Worm (Caenorhabditis elegans) whole organism, L2 larva: ENCODE results near the gene F13B12.3.

ENCODE experiments used
- C34F6.9 ChIP-seq: fragments of 150-350 bp; optimal IDR thresholded peaks from 2 replicates; lab custom pipeline; 2014; ENCODE audit warnings: missing biosample characterization, missing genetic modification characterization
- F13H6.1 ChIP-seq: sonication (generic microtip); optimal IDR thresholded peaks from 2 replicates; lab custom pipeline; 2016; ENCODE audit warnings: missing genetic modification characterization, missing compliant biosample characterization
- R02D3.7 ChIP-seq: fragments of 150-350 bp; optimal IDR thresholded peaks from 2 replicates; lab custom pipeline; 2014; ENCODE audit warnings: missing biosample characterization, missing genetic modification characterization
- Y55F3AM.14 ChIP-seq: fragments of 200-800 bp; sonication (Bioruptor generic); optimal IDR thresholded peaks from 2 replicates; lab custom pipeline; 2018; ENCODE audit warnings: mild to moderate bottlenecking, missing genetic modification characterization, missing compliant biosample characterization
- ZK546.5 ChIP-seq: sonication (generic microtip); optimal IDR thresholded peaks from 2 replicates; lab custom pipeline; 2017; ENCODE audit warnings: missing biosample characterization, missing genetic modification characterization
- alr-1 ChIP-seq: fragments of 150-350 bp; optimal IDR thresholded peaks from 2 replicates; lab custom pipeline; 2014; ENCODE audit warnings: missing biosample characterization, missing genetic modification characterization
- aly-2 ChIP-seq: fragments of 150-350 bp; optimal IDR thresholded peaks from 2 replicates; lab custom pipeline; 2014; ENCODE audit warnings: missing biosample characterization, missing genetic modification characterization
- blmp-1 ChIP-seq: sonication (generic microtip); optimal IDR thresholded peaks from 2 replicates; lab custom pipeline; 2017; ENCODE audit warnings: missing genetic modification characterization, mild to moderate bottlenecking, missing compliant biosample characterization, antibody characterized with exemption, moderate library complexity; ENCODE audit not compliant: insufficient read depth
- ceh-16 ChIP-seq: fragments of 150-350 bp; optimal IDR thresholded peaks from 2 replicates; lab custom pipeline; 2014; ENCODE audit warnings: missing biosample characterization, missing genetic modification characterization
- ceh-82 ChIP-seq: fragments of 150-350 bp; optimal IDR thresholded peaks from 2 replicates; lab custom pipeline; 2014; ENCODE audit warnings: missing biosample characterization, missing genetic modification characterization
- crh-2 ChIP-seq: sonication (generic microtip); optimal IDR thresholded peaks from 2 replicates; lab custom pipeline; 2017; ENCODE audit warnings: missing biosample characterization, missing genetic modification characterization
- dmd-4 ChIP-seq: sonication (generic microtip); optimal IDR thresholded peaks from 2 replicates; lab custom pipeline; 2017; ENCODE audit warnings: missing biosample characterization, missing genetic modification characterization
- egl-27 ChIP-seq: sonication (generic microtip); optimal IDR thresholded peaks from 3 replicates; lab custom pipeline; 2017; ENCODE audit warnings: missing biosample characterization, missing genetic modification reagents, missing genetic modification characterization
- elt-1 ChIP-seq: fragments of 150-350 bp; optimal IDR thresholded peaks from 2 replicates; lab custom pipeline; 2014; ENCODE audit warnings: missing biosample characterization, missing genetic modification characterization
- fos-1 ChIP-seq: fragments of 150-350 bp; optimal IDR thresholded peaks from 2 replicates; lab custom pipeline; 2014; ENCODE audit warnings: missing biosample characterization, missing genetic modification characterization
- gmeb-1 ChIP-seq: fragments of 150-350 bp; optimal IDR thresholded peaks from 2 replicates; lab custom pipeline; 2014; ENCODE audit warnings: missing biosample characterization, missing genetic modification characterization
- lin-11 ChIP-seq: fragments of 150-350 bp; sonication (generic microtip); optimal IDR thresholded peaks from 2 replicates; lab custom pipeline; 2014; ENCODE audit warnings: missing biosample characterization, missing genetic modification characterization, inconsistent platforms, mixed read lengths
- lin-13 ChIP-seq: fragments of 150-350 bp; optimal IDR thresholded peaks from 2 replicates; lab custom pipeline; 2014; ENCODE audit warnings: missing biosample characterization, missing genetic modification reagents, missing genetic modification characterization
- lin-39 ChIP-seq: fragments of 150-350 bp; optimal IDR thresholded peaks from 2 replicates; lab custom pipeline; 2014; ENCODE audit warnings: missing biosample characterization, missing genetic modification reagents, missing genetic modification characterization
- lsy-2 ChIP-seq, 2 experiments: fragments of 150-350 bp in 1 of 2; sonication (generic microtip) in 1 of 2; optimal IDR thresholded peaks; 2 replicates each; lab custom pipeline; 2014 to 2017; ENCODE audit warnings: missing biosample characterization in 2 of 2, missing genetic modification characterization in 2 of 2
- mab-5 ChIP-seq: fragments of 150-350 bp; optimal IDR thresholded peaks from 2 replicates; lab custom pipeline; 2014; ENCODE audit warnings: missing biosample characterization, missing genetic modification characterization
- mbf-1 ChIP-seq: sonication (generic microtip); optimal IDR thresholded peaks from 2 replicates; lab custom pipeline; 2017; ENCODE audit warnings: missing biosample characterization, missing genetic modification characterization
- mdl-1 ChIP-seq, 2 experiments: fragments of 150-350 bp in 1 of 2; sonication (generic microtip) in 1 of 2; optimal IDR thresholded peaks; 2 replicates each; lab custom pipeline; 2017; ENCODE audit warnings: missing biosample characterization in 2 of 2, missing genetic modification characterization in 2 of 2
- nhr-11 ChIP-seq: fragments of 150-350 bp; optimal IDR thresholded peaks from 2 replicates; lab custom pipeline; 2014; ENCODE audit warnings: missing biosample characterization, missing genetic modification characterization
- nhr-12 ChIP-seq: fragments of 150-350 bp; optimal IDR thresholded peaks from 2 replicates; lab custom pipeline; 2014; ENCODE audit warnings: missing biosample characterization, missing genetic modification characterization
- nhr-129 ChIP-seq: fragments of 150-350 bp; optimal IDR thresholded peaks from 2 replicates; lab custom pipeline; 2014; ENCODE audit warnings: missing biosample characterization, missing genetic modification characterization
- nhr-21 ChIP-seq: fragments of 150-350 bp; optimal IDR thresholded peaks from 2 replicates; lab custom pipeline; 2014; ENCODE audit warnings: missing biosample characterization, missing genetic modification characterization
- nhr-23 ChIP-seq: fragments of 150-350 bp; optimal IDR thresholded peaks from 2 replicates; lab custom pipeline; 2014; ENCODE audit warnings: missing biosample characterization, missing genetic modification reagents, missing genetic modification characterization
- nhr-237 ChIP-seq: fragments of 150-350 bp; optimal IDR thresholded peaks from 2 replicates; lab custom pipeline; 2014; ENCODE audit warnings: missing biosample characterization, missing genetic modification characterization
- nhr-25 ChIP-seq: fragments of 150-350 bp; sonication (generic microtip); optimal IDR thresholded peaks from 3 replicates; lab custom pipeline; 2014; ENCODE audit warnings: missing biosample characterization, missing genetic modification characterization
- nhr-6 ChIP-seq: fragments of 150-350 bp; optimal IDR thresholded peaks from 2 replicates; lab custom pipeline; 2014; ENCODE audit warnings: missing biosample characterization, missing genetic modification characterization
- nhr-77 ChIP-seq: fragments of 150-350 bp; optimal IDR thresholded peaks from 2 replicates; lab custom pipeline; 2014; ENCODE audit warnings: missing biosample characterization, missing genetic modification characterization
- peb-1 ChIP-seq: fragments of 150-350 bp; optimal IDR thresholded peaks from 2 replicates; lab custom pipeline; 2014; ENCODE audit warnings: missing biosample characterization, missing genetic modification characterization
- sem-4 ChIP-seq: fragments of 150-350 bp; optimal IDR thresholded peaks from 2 replicates; lab custom pipeline; 2014; ENCODE audit warnings: missing biosample characterization, missing genetic modification reagents, missing genetic modification characterization
- skn-1 ChIP-seq: sonication (generic microtip); optimal IDR thresholded peaks from 2 replicates; lab custom pipeline; 2017; ENCODE audit warnings: missing biosample characterization, missing genetic modification characterization
- sma-9 ChIP-seq, 2 experiments: fragments of 150-350 bp in 1 of 2; sonication (generic microtip) in 1 of 2; optimal IDR thresholded peaks; 2 replicates each; lab custom pipeline; 2014 to 2016; ENCODE audit warnings: missing genetic modification characterization in 2 of 2, mild to moderate bottlenecking in 1 of 2, missing biosample characterization in 1 of 2, missing compliant biosample characterization in 1 of 2, missing genetic modification reagents in 1 of 2, moderate library complexity in 1 of 2
- snpc-4 ChIP-seq: fragments of 150-350 bp; optimal IDR thresholded peaks from 2 replicates; lab custom pipeline; 2014; ENCODE audit warnings: missing biosample characterization, missing genetic modification characterization
- unc-39 ChIP-seq: fragments of 150-350 bp; optimal IDR thresholded peaks from 2 replicates; lab custom pipeline; 2014; ENCODE audit warnings: missing biosample characterization, missing genetic modification characterization
- unc-55 ChIP-seq: fragments of 150-350 bp; sonication (generic microtip); optimal IDR thresholded peaks from 3 replicates; lab custom pipeline; 2014; ENCODE audit warnings: missing biosample characterization, missing genetic modification reagents, missing genetic modification characterization
- unc-62 ChIP-seq: fragments of 150-350 bp; optimal IDR thresholded peaks from 2 replicates; lab custom pipeline; 2014; ENCODE audit warnings: missing biosample characterization, missing genetic modification reagents, missing genetic modification characterization
- zag-1 ChIP-seq: fragments of 150-350 bp; optimal IDR thresholded peaks from 2 replicates; lab custom pipeline; 2014; ENCODE audit warnings: missing biosample characterization, missing genetic modification characterization
- ztf-1 ChIP-seq: fragments of 200-800 bp; sonication (Bioruptor generic); conservative IDR thresholded peaks from 2 replicates; pipeline ENCODE4 v1.3.6; 2022; ENCODE audit warnings: missing genetic modification characterization, missing compliant biosample characterization

The F13B12.3 gene

ce11 chrIV:10475234-10475633 is 36.3 kb downstream of the F13B12.3 start:
- TF ChIP-seq R02D3.7 (tag; lab: Kevin White, UChicago) (no peak), mab-5 (tag; lab: Kevin White, UChicago) (no peak)

DNA sequence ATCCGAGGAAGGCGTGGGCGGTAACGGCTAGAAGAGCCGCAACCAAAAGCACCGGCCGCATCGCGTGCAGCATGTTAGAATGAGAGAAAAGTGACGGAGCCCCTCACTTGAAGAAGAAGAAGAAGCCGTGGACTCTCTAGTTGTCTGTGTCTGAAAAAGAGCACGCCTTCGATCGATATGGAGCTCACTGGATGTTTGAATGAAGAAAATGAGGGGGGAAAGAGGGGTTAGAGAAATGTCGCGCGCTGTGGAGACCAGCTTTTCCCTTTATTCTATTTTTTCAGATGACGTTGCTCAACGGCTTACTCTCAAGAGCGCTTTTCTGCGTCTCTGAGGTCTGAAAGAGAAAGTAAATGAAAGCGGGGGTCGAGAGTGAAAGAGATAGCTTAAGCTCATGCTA is 42.8 kb downstream of the F13B12.3 start, which contains the start of gene egl-21:
TSS of gene egl-21 (minus strand) at position 150 of the 400 bp plus-strand sequence.
- TF ChIP-seq unc-39 (tag; lab: Kevin White, UChicago) (peak; percentile 52), R02D3.7 (tag; lab: Kevin White, UChicago) (no peak), lin-11 (tag; lab: Kevin White, UChicago) (peak; percentile 66), nhr-6 (tag; lab: Kevin White, UChicago) (peak; percentile 36), peb-1 (tag; lab: Kevin White, UChicago) (no peak), dmd-4 (tag; lab: Kevin White, UChicago) (no peak), lin-39 (tag; lab: Kevin White, UChicago) (no peak), unc-62 (GFP tag; lab: Kevin White, UChicago) (no peak), fos-1 (tag; lab: Kevin White, UChicago) (no peak), ceh-82 (no peak), C34F6.9 (tag; lab: Kevin White, UChicago) (peak; percentile 89), nhr-25 (tag; lab: Kevin White, UChicago) (no peak), nhr-11 (tag; lab: Kevin White, UChicago) (no peak), ceh-16 (tag; lab: Kevin White, UChicago) (no peak), skn-1 (tag; lab: Kevin White, UChicago) (no peak), nhr-77 (tag; lab: Kevin White, UChicago) (no peak), snpc-4 (tag; lab: Kevin White, UChicago) (no peak), egl-27 (peak; percentile 43), mdl-1 (tag; optimal IDR thresholded peaks at IDR 0.05; lab: Kevin White, UChicago) (peak; percentile 59 to 61), ZK546.5 (tag; lab: Kevin White, UChicago) (no peak), nhr-21 (tag; lab: Kevin White, UChicago) (peak; percentile 19), mbf-1 (tag; lab: Kevin White, UChicago) (no peak), nhr-23 (tag; lab: Kevin White, UChicago) (no peak), F13H6.1 (tag; lab: Kevin White, UChicago) (peak; percentile 60), nhr-12 (tag; lab: Kevin White, UChicago) (no peak), sma-9 (GFP tag; optimal IDR thresholded peaks at IDR 0.05; lab: Kevin White, UChicago) (peak; percentile 46), sma-9 (tag; optimal IDR thresholded peaks at IDR 0.05; lab: Kevin White, UChicago) (no peak), ztf-1 (no peak), nhr-129 (tag; lab: Kevin White, UChicago) (peak; percentile 79), lin-13 (GFP tag; lab: Kevin White, UChicago) (peak; percentile 33), unc-55 (GFP tag; lab: Kevin White, UChicago) (peak; percentile 92), sem-4 (tag; lab: Kevin White, UChicago) (peak; percentile 46), gmeb-1 (tag; lab: Kevin White, UChicago) (no peak), aly-2 (tag; lab: Kevin White, UChicago) (no peak), lsy-2 (tag; optimal IDR thresholded peaks at IDR 0.05; lab: Kevin White, UChicago) (peak in 1 of 2 experiments; percentile 66), alr-1 (tag; lab: Kevin White, UChicago) (no peak), Y55F3AM.14 (GFP tag; lab: Kevin White, UChicago) (peak; percentile 64), elt-1 (tag; lab: Kevin White, UChicago) (no peak), nhr-237 (tag; lab: Kevin White, UChicago) (no peak), zag-1 (tag; lab: Kevin White, UChicago) (peak; percentile 79), blmp-1 (tag; lab: Kevin White, UChicago) (no peak), crh-2 (peak; percentile 82)
